Worm (Caenorhabditis elegans) whole organism, L1 larva: ENCODE results near the gene T11G6.5.

Source experiments
- C16A3.4 ChIP-seq: fragments of 150-350 bp; optimal IDR thresholded peaks from 2 replicates; lab custom pipeline; 2014; ENCODE audit warnings: missing biosample characterization, missing genetic modification characterization
- alr-1 ChIP-seq: fragments of 200-800 bp; sonication (Bioruptor generic); optimal IDR thresholded peaks from 2 replicates; lab custom pipeline; 2018; ENCODE audit warnings: borderline replicate concordance, mild to moderate bottlenecking, missing genetic modification characterization, missing compliant biosample characterization
- blmp-1 ChIP-seq: fragments of 150-350 bp; optimal IDR thresholded peaks from 2 replicates; lab custom pipeline; 2014; ENCODE audit warnings: missing biosample characterization, missing genetic modification characterization
- ceh-90 ChIP-seq: sonication (generic microtip); optimal IDR thresholded peaks from 2 replicates; lab custom pipeline; 2016; ENCODE audit warnings: missing genetic modification characterization, missing compliant biosample characterization
- efl-1 ChIP-seq, 4 experiments: fragments of 150-350 bp; optimal IDR thresholded peaks in 3 of 4; peaks in 1 of 4; 1 replicate in 1 of 4; 2 replicates in 3 of 4; lab custom pipeline; 2014; ENCODE audit warnings: missing biosample characterization in 2 of 4, missing genetic modification characterization in 2 of 4, missing genetic modification reagents in 2 of 4
- elt-2 ChIP-seq: sonication (generic microtip); optimal IDR thresholded peaks from 2 replicates; lab custom pipeline; 2016; ENCODE audit warnings: missing genetic modification characterization, mild to moderate bottlenecking, inconsistent platforms, missing compliant biosample characterization, missing genetic modification reagents
- ets-5 ChIP-seq: fragments of 200-800 bp; sonication (Bioruptor generic); IDR thresholded peaks from 2 replicates; pipeline ENCODE4 v1.3.6; 2022; ENCODE audit warnings: missing genetic modification characterization, missing compliant biosample characterization
- grh-1 ChIP-seq: fragments of 200-800 bp; sonication (Bioruptor generic); IDR thresholded peaks from 2 replicates; pipeline ENCODE4 v1.3.6; 2022; ENCODE audit warnings: missing genetic modification reagents, missing genetic modification characterization, missing compliant biosample characterization
- hpl-2 ChIP-seq: fragments of 150-350 bp; optimal IDR thresholded peaks from 2 replicates; lab custom pipeline; 2014; ENCODE audit warnings: missing biosample characterization, missing genetic modification reagents, missing genetic modification characterization
- jun-1 ChIP-seq: fragments of 150-350 bp; optimal IDR thresholded peaks from 2 replicates; lab custom pipeline; 2014; ENCODE audit warnings: missing biosample characterization, missing genetic modification reagents, missing genetic modification characterization
- lin-14 ChIP-seq: fragments of 200-800 bp; sonication (Bioruptor generic); optimal IDR thresholded peaks from 2 replicates; lab custom pipeline; 2018; ENCODE audit warnings: mild to moderate bottlenecking, missing genetic modification characterization, moderate library complexity, missing compliant biosample characterization
- lin-35 ChIP-seq, 2 experiments: fragments of 150-350 bp; optimal IDR thresholded peaks; 2 replicates each; lab custom pipeline; 2014; ENCODE audit warnings: missing biosample characterization in 2 of 2, missing genetic modification characterization in 2 of 2, missing genetic modification reagents in 2 of 2
- mab-9 ChIP-seq: fragments of 200-800 bp; sonication (Bioruptor generic); IDR thresholded peaks from 2 replicates; pipeline ENCODE4 v1.3.6; 2022; ENCODE audit warnings: missing genetic modification reagents, missing genetic modification characterization, missing compliant biosample characterization
- mep-1 ChIP-seq: fragments of 150-350 bp; optimal IDR thresholded peaks from 2 replicates; lab custom pipeline; 2014; ENCODE audit warnings: missing biosample characterization, missing genetic modification characterization
- nhr-19 ChIP-seq: fragments of 200-800 bp; sonication (Bioruptor generic); conservative IDR thresholded peaks from 2 replicates; pipeline ENCODE4 v1.3.6; 2022; ENCODE audit warnings: missing genetic modification characterization, missing compliant biosample characterization
- nhr-237 ChIP-seq: fragments of 150-350 bp; optimal IDR thresholded peaks from 2 replicates; lab custom pipeline; 2014; ENCODE audit warnings: missing biosample characterization, missing genetic modification characterization
- nhr-84 ChIP-seq: sonication (generic microtip); optimal IDR thresholded peaks from 2 replicates; lab custom pipeline; 2017; ENCODE audit warnings: missing biosample characterization, missing genetic modification characterization
- pqm-1 ChIP-seq: sonication (generic microtip); optimal IDR thresholded peaks from 3 replicates; lab custom pipeline; 2017; ENCODE audit warnings: missing biosample characterization, missing genetic modification characterization
- swsn-7 ChIP-seq: sonication (generic microtip); optimal IDR thresholded peaks from 2 replicates; lab custom pipeline; 2016; ENCODE audit warnings: missing genetic modification characterization, missing compliant biosample characterization
- unc-130 ChIP-seq: fragments of 150-350 bp; optimal IDR thresholded peaks from 2 replicates; lab custom pipeline; 2017; ENCODE audit warnings: missing biosample characterization, missing genetic modification characterization, inconsistent platforms
- unc-86 ChIP-seq: sonication (generic microtip); optimal IDR thresholded peaks from 2 replicates; lab custom pipeline; 2016; ENCODE audit warnings: missing genetic modification characterization, missing compliant biosample characterization
- unc-98 ChIP-seq: fragments of 200-800 bp; sonication (Bioruptor generic); IDR thresholded peaks from 2 replicates; pipeline ENCODE4 v1.3.6; 2022; ENCODE audit warnings: missing genetic modification characterization, missing compliant biosample characterization
- zag-1 ChIP-seq: fragments of 150-350 bp; optimal IDR thresholded peaks from 2 replicates; lab custom pipeline; 2014; ENCODE audit warnings: missing biosample characterization, missing genetic modification characterization
- ztf-11 ChIP-seq, 2 experiments: sonication (generic microtip); optimal IDR thresholded peaks; 2 replicates each; lab custom pipeline; 2016 to 2017; ENCODE audit warnings: missing genetic modification characterization in 2 of 2, missing biosample characterization in 1 of 2, missing compliant biosample characterization in 1 of 2

Gene T11G6.5

ce11 chrIV:10796707-10797106, 45.8 kb downstream of the T11G6.5 start:
- TF ChIP-seq elt-2 (tag; lab: Kevin White, UChicago) (peak; percentile 64), zag-1 (tag; lab: Kevin White, UChicago) (no peak)

DNA sequence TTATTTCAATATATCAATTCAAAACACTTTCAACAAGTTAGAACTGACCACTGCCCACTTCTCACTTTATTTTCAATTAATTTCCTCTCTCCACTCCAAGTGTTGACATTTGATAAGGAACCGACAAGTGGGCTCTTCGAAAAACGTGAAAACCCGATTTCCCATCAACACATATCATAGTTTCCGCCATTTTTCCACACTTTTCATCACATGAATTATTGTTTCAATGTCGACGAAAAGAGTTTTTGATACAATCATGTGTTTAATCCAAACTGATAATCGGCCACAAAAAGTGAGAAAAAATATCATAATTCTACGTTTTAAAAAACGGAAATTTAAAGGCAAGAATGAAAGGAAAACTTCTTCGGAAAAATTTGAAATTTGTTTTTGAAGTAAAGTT, 46.9 kb downstream of the T11G6.5 start:
- TF ChIP-seq ceh-90 (tag; lab: Kevin White, UChicago) (no peak), grh-1 (GFP tag; lab: Robert Waterston, UW) (no peak), C16A3.4 (tag; lab: Kevin White, UChicago) (no peak), unc-130 (tag; lab: Kevin White, UChicago) (no peak), swsn-7 (tag; lab: Kevin White, UChicago) (no peak), pqm-1 (tag; lab: Kevin White, UChicago) (no peak), unc-86 (tag; lab: Kevin White, UChicago) (no peak), nhr-237 (no peak), lin-14 (GFP tag; lab: Kevin White, UChicago) (peak; percentile 1), alr-1 (no peak), lin-35 (GFP tag; optimal IDR thresholded peaks at IDR 0.05; lab: Kevin White, UChicago) (peak in 1 of 2 experiments; percentile 24), unc-98 (GFP tag; lab: Robert Waterston, UW) (no peak), ets-5 (GFP tag; lab: Robert Waterston, UW) (no peak), ztf-11 (tag; optimal IDR thresholded peaks at IDR 0.05; lab: Kevin White, UChicago) (no peak), elt-2 (tag; lab: Kevin White, UChicago) (peak; percentile 67), mep-1 (tag; lab: Kevin White, UChicago) (no peak), mab-9 (GFP tag; lab: Robert Waterston, UW) (no peak)

- TF ChIP-seq hpl-2 (GFP tag; lab: Kevin White, UChicago) (no peak), jun-1 (tag; lab: Kevin White, UChicago) (no peak), nhr-84 (tag; lab: Kevin White, UChicago) (no peak), blmp-1 (tag; lab: Kevin White, UChicago) (peak; percentile 24), nhr-19 (no peak)
- TF ChIP-seq, all 84 proteins: peak for 1
These were observed 52.2 kb downstream of the T11G6.5 start, which contains the start of gene pept-2 for ce11 chrIV:10790353-10790752. Gene pept-2 (plus strand): TSS chrIV:10790653.

DNA sequence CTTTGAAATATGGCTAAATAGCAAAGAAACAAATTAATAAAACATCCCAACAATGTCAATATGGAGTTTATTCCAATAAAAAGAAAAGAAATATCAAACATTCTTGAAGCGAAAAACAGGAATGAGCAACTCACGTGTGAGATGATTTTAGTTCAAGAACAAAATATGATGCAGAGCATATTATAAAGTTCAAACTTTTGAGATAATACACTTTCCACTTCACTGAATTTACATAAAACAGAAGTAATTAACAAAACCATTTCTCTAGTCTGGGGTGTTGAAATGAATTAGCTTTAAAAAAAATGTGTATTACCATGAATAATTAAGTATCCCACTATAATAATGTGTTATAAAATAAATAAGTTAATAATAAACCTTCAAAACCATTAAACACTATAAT, 55.8 kb downstream of the T11G6.5 start, which contains the start of gene srd-7:
srd-7 (minus strand) TSS at position 101 of the 400 bp plus-strand sequence.
- no peak for TF ChIP-seq efl-1 (optimal IDR thresholded peaks at IDR 0.05; lab: Kevin White, UChicago)
- peak in 1 of 2 experiments; percentile 29 for TF ChIP-seq efl-1 (GFP tag; optimal IDR thresholded peaks at IDR 0.05 in 1 of 2; lab: Kevin White, UChicago)
- no peak for TF ChIP-seq elt-2 (tag; lab: Kevin White, UChicago)
